Fruit fly (Drosophila melanogaster) whole organism, embryonic: ENCODE data around the gene Gr93a.

Source experiments
- Abd-B ChIP-seq: fragments of 200-800 bp; sonication (Bioruptor generic); optimal IDR thresholded peaks from 2 replicates; lab custom pipeline; 2018; ENCODE audit warnings: missing biosample characterization, mild to moderate bottlenecking, missing genetic modification characterization, moderate library complexity
- Atf6 ChIP-seq: fragments of 200-800 bp; sonication (Bioruptor generic); IDR thresholded peaks from 2 replicates; pipeline ENCODE4 v1.3.6; 2022; ENCODE audit warnings: missing biosample characterization, missing genetic modification characterization
- Blimp-1 ChIP-seq: fragments of 200-800 bp; sonication (Bioruptor generic); optimal IDR thresholded peaks from 3 replicates; lab custom pipeline; 2018; ENCODE audit warnings: missing biosample characterization, missing genetic modification characterization, mild to moderate bottlenecking, moderate library complexity, missing genetic modification reagents
- CG10431 ChIP-seq: fragments of 200-800 bp; sonication (Bioruptor generic); optimal IDR thresholded peaks from 3 replicates; lab custom pipeline; 2018; ENCODE audit warnings: missing biosample characterization, mild to moderate bottlenecking, missing genetic modification characterization
- CG11085 ChIP-seq: fragments of 200-800 bp; sonication (Bioruptor generic); IDR thresholded peaks from 2 replicates; pipeline ENCODE4 v1.3.6; 2022; ENCODE audit warnings: missing biosample characterization, missing genetic modification characterization
- CG12071 ChIP-seq: fragments of 200-800 bp; sonication (Bioruptor generic); optimal IDR thresholded peaks from 3 replicates; lab custom pipeline; 2018; ENCODE audit warnings: missing biosample characterization, mild to moderate bottlenecking, missing genetic modification characterization
- CG12155 ChIP-seq: fragments of 200-800 bp; sonication (Bioruptor generic); optimal IDR thresholded peaks from 3 replicates; lab custom pipeline; 2016; ENCODE audit warnings: missing biosample characterization, missing genetic modification characterization
- CG13296 ChIP-seq: fragments of 200-800 bp; sonication (Bioruptor generic); optimal IDR thresholded peaks from 3 replicates; lab custom pipeline; 2018; ENCODE audit warnings: missing biosample characterization, mild to moderate bottlenecking, missing genetic modification characterization
- CG14965 ChIP-seq: fragments of 200-800 bp; sonication (Bioruptor generic); optimal IDR thresholded peaks from 2 replicates; lab custom pipeline; 2016; ENCODE audit warnings: missing biosample characterization, missing genetic modification characterization, borderline replicate concordance
- CG16863 ChIP-seq: fragments of 200-800 bp; sonication (Bioruptor generic); optimal IDR thresholded peaks from 3 replicates; lab custom pipeline; 2016; ENCODE audit warnings: missing biosample characterization, missing genetic modification characterization
- CG17612 ChIP-seq: fragments of 200-800 bp; sonication (Bioruptor generic); IDR thresholded peaks from 2 replicates; pipeline ENCODE4 v1.3.6; 2022; ENCODE audit warnings: missing biosample characterization, missing genetic modification characterization
- CG30020 ChIP-seq: fragments of 200-800 bp; optimal IDR thresholded peaks from 2 replicates; lab custom pipeline; 2019; ENCODE audit warnings: missing biosample characterization, mild to moderate bottlenecking, missing genetic modification characterization, moderate library complexity
- CG43689 ChIP-seq: fragments of 200-800 bp; sonication (Bioruptor generic); IDR thresholded peaks from 2 replicates; pipeline ENCODE4 v1.3.6; 2022; ENCODE audit warnings: missing biosample characterization, missing genetic modification characterization
- CG7928 ChIP-seq: fragments of 200-800 bp; sonication (Bioruptor generic); optimal IDR thresholded peaks from 2 replicates; lab custom pipeline; 2017; ENCODE audit warnings: missing biosample characterization, mild to moderate bottlenecking, missing genetic modification characterization
- CG8924 ChIP-seq: fragments of 200-800 bp; optimal IDR thresholded peaks from 3 replicates; lab custom pipeline; 2019; ENCODE audit warnings: missing biosample characterization, mild to moderate bottlenecking, missing genetic modification characterization, moderate library complexity
- D19A ChIP-seq: fragments of 200-800 bp; optimal IDR thresholded peaks from 3 replicates; lab custom pipeline; 2019; ENCODE audit warnings: missing biosample characterization, mild to moderate bottlenecking, missing genetic modification characterization, moderate library complexity
- Deaf1 ChIP-seq: fragments of 200-800 bp; optimal IDR thresholded peaks from 3 replicates; lab custom pipeline; 2019; ENCODE audit warnings: missing biosample characterization, mild to moderate bottlenecking, missing genetic modification characterization, moderate library complexity
- E2f1 ChIP-seq: fragments of 200-800 bp; sonication (Bioruptor generic); IDR thresholded peaks from 2 replicates; pipeline ENCODE4 v1.3.6; 2022; ENCODE audit warnings: missing biosample characterization, missing genetic modification characterization
- Elba2 ChIP-seq: fragments of 200-800 bp; sonication (Bioruptor generic); optimal IDR thresholded peaks from 3 replicates; lab custom pipeline; 2016; ENCODE audit warnings: missing biosample characterization, missing genetic modification characterization
- GATAe ChIP-seq: fragments of 200-800 bp; sonication (Bioruptor generic); conservative IDR thresholded peaks from 2 replicates; pipeline ENCODE4 v1.3.6; 2022; ENCODE audit warnings: missing biosample characterization, missing genetic modification characterization
- Hr51 ChIP-seq, 2 experiments: fragments of 200-800 bp; sonication (Bioruptor generic); optimal IDR thresholded peaks; 2 replicates in 1 of 2; 3 replicates in 1 of 2; lab custom pipeline; 2016 to 2018; ENCODE audit warnings: missing biosample characterization in 2 of 2, missing genetic modification characterization in 2 of 2, mild to moderate bottlenecking in 1 of 2, moderate library complexity in 1 of 2
- Hr78 ChIP-seq, 2 experiments: fragments of 200-800 bp in 1 of 2; fragments of >200 bp in 1 of 2; sonication (Bioruptor generic) in 1 of 2; optimal IDR thresholded peaks; 2 replicates each; lab custom pipeline; 2017 to 2019; ENCODE audit warnings: missing biosample characterization in 2 of 2, missing genetic modification characterization in 2 of 2, mild to moderate bottlenecking in 1 of 2, moderate library complexity in 1 of 2
- MESR4 ChIP-seq: fragments of 200-800 bp; sonication (Bioruptor generic); optimal IDR thresholded peaks from 2 replicates; lab custom pipeline; 2018; ENCODE audit warnings: missing biosample characterization, mild to moderate bottlenecking, missing genetic modification characterization, moderate library complexity
- Opbp ChIP-seq: fragments of 200-800 bp; sonication (Bioruptor generic); IDR thresholded peaks from 3 replicates; pipeline ENCODE4 v1.3.6; 2022; ENCODE audit warnings: missing biosample characterization, missing genetic modification characterization; ENCODE audit not compliant: partially characterized antibody
- Vsx1 ChIP-seq: fragments of 200-800 bp; sonication (Bioruptor generic); optimal IDR thresholded peaks from 2 replicates; lab custom pipeline; 2017; ENCODE audit warnings: missing biosample characterization, mild to moderate bottlenecking, missing genetic modification characterization, missing genetic modification reagents
- ac ChIP-seq: fragments of 200-800 bp; sonication (Bioruptor generic); optimal IDR thresholded peaks from 3 replicates; lab custom pipeline; 2017; ENCODE audit warnings: missing biosample characterization, mild to moderate bottlenecking, missing genetic modification characterization
- al ChIP-seq: fragments of 200-800 bp; sonication (Bioruptor generic); IDR thresholded peaks from 2 replicates; pipeline ENCODE4 v1.3.6; 2022; ENCODE audit warnings: missing biosample characterization, missing genetic modification characterization
- ara ChIP-seq: fragments of 200-800 bp; sonication (Bioruptor generic); IDR thresholded peaks from 2 replicates; pipeline ENCODE4 v1.3.6; 2022; ENCODE audit warnings: missing biosample characterization, missing genetic modification characterization
- ato ChIP-seq: fragments of 200-800 bp; sonication (Bioruptor generic); IDR thresholded peaks from 2 replicates; pipeline ENCODE4 v1.3.6; 2022; ENCODE audit warnings: missing biosample characterization, missing genetic modification characterization; ENCODE audit not compliant: partially characterized antibody
- az2 ChIP-seq: fragments of 200-800 bp; sonication (Bioruptor generic); optimal IDR thresholded peaks from 3 replicates; lab custom pipeline; 2016; ENCODE audit warnings: missing biosample characterization, missing genetic modification characterization
- bsh ChIP-seq, 2 experiments: fragments of 200-800 bp; sonication (Bioruptor generic); optimal IDR thresholded peaks; 2 replicates each; lab custom pipeline; 2017 to 2018; ENCODE audit warnings: mild to moderate bottlenecking in 2 of 2, missing biosample characterization in 2 of 2, missing genetic modification characterization in 2 of 2, moderate library complexity in 1 of 2
- chm ChIP-seq: fragments of 200-800 bp; sonication (Bioruptor generic); IDR thresholded peaks from 2 replicates; pipeline ENCODE4 v1.3.6; 2022; ENCODE audit warnings: missing biosample characterization, missing genetic modification characterization
- ci ChIP-seq: fragments of 200-800 bp; sonication (Bioruptor generic); IDR thresholded peaks from 3 replicates; pipeline ENCODE4 v1.3.6; 2022; ENCODE audit warnings: missing biosample characterization, missing genetic modification characterization
- danr ChIP-seq: fragments of 200-800 bp; sonication (Bioruptor generic); IDR thresholded peaks from 2 replicates; pipeline ENCODE4 v1.3.6; 2022; ENCODE audit warnings: missing biosample characterization, missing genetic modification characterization
- dm ChIP-seq: fragments of 200-800 bp; sonication (Bioruptor generic); optimal IDR thresholded peaks from 3 replicates; lab custom pipeline; 2016; ENCODE audit warnings: missing biosample characterization, missing genetic modification characterization
- dpn ChIP-seq, 2 experiments: fragments of 200-800 bp; sonication (Bioruptor generic); optimal IDR thresholded peaks; 3 replicates each; lab custom pipeline; 2016; ENCODE audit warnings: missing biosample characterization in 2 of 2, missing genetic modification characterization in 2 of 2
- eve ChIP-seq, 2 experiments: fragments of >200 bp; optimal IDR thresholded peaks; 2 replicates each; lab custom pipeline; 2017; ENCODE audit warnings: missing biosample characterization in 2 of 2, missing genetic modification characterization in 2 of 2
- grau ChIP-seq: fragments of 200-800 bp; optimal IDR thresholded peaks from 3 replicates; lab custom pipeline; 2019; ENCODE audit warnings: missing biosample characterization, mild to moderate bottlenecking, missing genetic modification characterization, moderate library complexity
- gsb-n ChIP-seq: fragments of 200-800 bp; sonication (Bioruptor generic); optimal IDR thresholded peaks from 3 replicates; lab custom pipeline; 2018; ENCODE audit warnings: missing biosample characterization, mild to moderate bottlenecking, missing genetic modification characterization
- insv ChIP-seq, 2 experiments: fragments of 200-800 bp; sonication (Bioruptor generic); optimal IDR thresholded peaks; 3 replicates each; lab custom pipeline; 2016 to 2018; ENCODE audit warnings: missing biosample characterization in 2 of 2, missing genetic modification characterization in 2 of 2
- klu ChIP-seq: fragments of 200-800 bp; sonication (Bioruptor generic); IDR thresholded peaks from 2 replicates; pipeline ENCODE4 v1.3.6; 2022; ENCODE audit warnings: missing biosample characterization, missing genetic modification characterization
- pfk ChIP-seq: fragments of 200-800 bp; sonication (Bioruptor generic); optimal IDR thresholded peaks from 2 replicates; lab custom pipeline; 2018; ENCODE audit warnings: missing biosample characterization, mild to moderate bottlenecking, missing genetic modification characterization, moderate library complexity
- pros ChIP-seq: fragments of 200-800 bp; sonication (Bioruptor generic); optimal IDR thresholded peaks from 3 replicates; lab custom pipeline; 2019; ENCODE audit warnings: missing biosample characterization, mild to moderate bottlenecking, missing genetic modification characterization, moderate library complexity
- psq ChIP-seq: fragments of 200-800 bp; sonication (Bioruptor generic); optimal IDR thresholded peaks from 2 replicates; lab custom pipeline; 2017; ENCODE audit warnings: missing biosample characterization, missing genetic modification characterization
- sens ChIP-seq: fragments of 200-800 bp; sonication (Bioruptor generic); peaks from one replicate; lab custom pipeline; 2016; ENCODE audit warnings: missing biosample characterization, missing genetic modification characterization
- sqz ChIP-seq: fragments of 200-800 bp; sonication (Bioruptor generic); optimal IDR thresholded peaks from 3 replicates; lab custom pipeline; 2018; ENCODE audit warnings: missing biosample characterization, mild to moderate bottlenecking, missing genetic modification characterization
- ssp ChIP-seq: fragments of 200-800 bp; sonication (Bioruptor generic); IDR thresholded peaks from 2 replicates; pipeline ENCODE4 v1.3.6; 2022; ENCODE audit warnings: missing biosample characterization, missing genetic modification characterization
- unc-4 ChIP-seq: fragments of 200-800 bp; sonication (Bioruptor generic); IDR thresholded peaks from 2 replicates; pipeline ENCODE4 v1.3.6; 2022; ENCODE audit warnings: missing biosample characterization, missing genetic modification characterization; ENCODE audit not compliant: partially characterized antibody
- zfh1 ChIP-seq: fragments of 200-800 bp; sonication (Bioruptor generic); IDR thresholded peaks from 3 replicates; pipeline ENCODE4 v1.3.6; 2022; ENCODE audit warnings: missing biosample characterization, missing genetic modification characterization
- zfh2 ChIP-seq: fragments of 200-800 bp; sonication (Bioruptor generic); optimal IDR thresholded peaks from 2 replicates; lab custom pipeline; 2016; ENCODE audit warnings: missing biosample characterization, missing genetic modification characterization

The Gr93a gene

DNA sequence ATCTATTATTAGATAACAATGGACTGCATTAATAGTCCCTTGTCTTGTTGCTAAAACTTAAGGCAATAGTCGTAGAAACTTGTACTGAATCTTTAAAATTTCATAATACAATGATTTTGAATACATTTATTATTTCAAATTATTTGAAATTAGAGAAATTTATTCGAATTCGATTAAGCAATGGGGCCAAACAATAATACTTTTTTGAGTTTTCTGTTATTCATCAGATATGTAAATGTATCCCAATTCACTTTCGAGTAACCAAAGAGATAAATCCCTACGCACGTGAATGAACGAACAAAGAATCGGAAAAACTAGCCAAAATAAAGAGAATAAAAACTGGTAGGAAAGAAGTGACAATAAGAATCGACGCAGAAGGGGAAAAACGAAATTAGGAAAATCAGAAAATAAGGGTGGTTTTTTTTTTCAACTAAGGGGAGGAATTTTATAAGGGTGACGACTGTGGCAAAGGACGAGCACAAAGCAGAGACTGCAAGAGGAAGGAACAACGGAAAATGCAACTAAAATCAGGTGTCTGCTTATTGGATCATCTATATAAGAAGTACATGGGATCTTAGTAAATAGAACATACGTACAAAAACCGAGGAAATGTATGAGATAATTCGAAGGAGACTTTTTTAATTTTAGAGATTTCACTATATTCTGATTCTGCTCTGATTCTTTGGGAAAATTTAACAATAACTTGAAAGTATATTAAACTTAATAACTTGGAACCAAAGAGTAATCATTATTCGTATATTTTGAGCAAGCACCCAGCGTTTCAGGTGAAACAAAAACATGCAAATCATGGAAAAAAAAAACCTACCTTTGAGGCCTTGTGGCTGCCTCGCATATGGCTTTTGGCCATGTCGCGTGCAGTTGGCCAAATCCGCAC is 22.5 kb downstream of the Gr93a start:
- no peak for TF ChIP-seq gsb-n (tag; lab: Kevin White, UChicago)
- TF ChIP-seq eve (GFP tag; optimal IDR thresholded peaks at IDR 0.05; lab: Kevin White, UChicago), result no peak
- TF ChIP-seq klu (GFP tag; lab: Robert Waterston, UW), result no peak
- TF ChIP-seq grau, result peak; percentile 21
- peak; percentile 76 for TF ChIP-seq Elba2 (GFP tag; lab: Kevin White, UChicago)
- no peak for TF ChIP-seq E2f1 (GFP tag; lab: Robert Waterston, UW)
- no peak for TF ChIP-seq dpn (GFP tag; optimal IDR thresholded peaks at IDR 0.05; lab: Kevin White, UChicago)
- peak; percentile 1 for TF ChIP-seq Blimp-1 (GFP tag; lab: Kevin White, UChicago)
- no peak for TF ChIP-seq az2 (GFP tag; lab: Kevin White, UChicago)
- peak in 1 of 2 experiments; percentile 51 for TF ChIP-seq insv (GFP tag; optimal IDR thresholded peaks at IDR 0.05; lab: Kevin White, UChicago)
- TF ChIP-seq CG43689 (GFP tag; lab: Robert Waterston, UW), result no peak
- TF ChIP-seq CG13296 (GFP tag; lab: Kevin White, UChicago), result no peak
- TF ChIP-seq Hr51 (GFP tag; optimal IDR thresholded peaks at IDR 0.05; lab: Kevin White, UChicago), result peak in 1 of 2 experiments; percentile 28
- peak; percentile 73 for TF ChIP-seq D19A
- no peak for TF ChIP-seq CG12071 (GFP tag; lab: Kevin White, UChicago)
- TF ChIP-seq CG14965 (GFP tag; lab: Kevin White, UChicago), result no peak
- no peak for TF ChIP-seq Abd-B
- no peak for TF ChIP-seq ssp (GFP tag; lab: Robert Waterston, UW)
- peak; percentile 27 for TF ChIP-seq chm (GFP tag; lab: Robert Waterston, UW)
- TF ChIP-seq Deaf1, result no peak
- TF ChIP-seq sens (GFP tag; lab: Kevin White, UChicago), result peak; percentile 75
- no peak for TF ChIP-seq al (GFP tag; lab: Robert Waterston, UW)
- no peak for TF ChIP-seq bsh (GFP tag; optimal IDR thresholded peaks at IDR 0.05; lab: Kevin White, UChicago)
- TF ChIP-seq CG8924, result peak; percentile 2
- peak; percentile 54 for TF ChIP-seq sqz (GFP tag; lab: Kevin White, UChicago)
- TF ChIP-seq pros, result peak; percentile 88
- TF ChIP-seq CG10431, result peak; percentile 19
- TF ChIP-seq CG7928 (GFP tag; lab: Kevin White, UChicago), result no peak
- peak; percentile 79 for TF ChIP-seq psq

DNA sequence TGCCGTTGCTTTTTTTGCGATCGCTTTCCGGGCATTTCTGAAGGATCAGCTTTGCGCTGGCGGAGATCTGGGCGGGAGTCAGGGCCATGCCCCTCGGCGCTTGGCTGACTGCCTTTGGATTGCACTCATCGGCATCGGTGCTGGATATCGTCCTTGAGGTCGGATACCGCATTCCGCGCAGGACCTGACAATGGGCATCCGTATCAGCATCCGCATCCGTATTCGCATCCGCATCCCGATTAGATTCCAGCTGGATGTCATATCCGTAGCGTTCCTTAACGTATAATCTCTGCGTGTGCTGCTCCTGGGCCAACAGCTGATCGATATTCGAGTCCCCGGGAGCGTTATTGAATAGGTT is 23.1 kb downstream of the Gr93a start:
- TF ChIP-seq ac (GFP tag; lab: Kevin White, UChicago) (peak; percentile 13), MESR4 (GFP tag; lab: Kevin White, UChicago) (no peak), Vsx1 (GFP tag; lab: Kevin White, UChicago) (no peak), CG12155 (GFP tag; lab: Kevin White, UChicago) (no peak), CG30020 (tag; lab: Kevin White, UChicago) (no peak), zfh1 (GFP tag; lab: Robert Waterston, UW) (no peak), dm (GFP tag; lab: Kevin White, UChicago) (no peak), Opbp (peak; percentile 33; the same call in 1 of the 3 replicates), danr (GFP tag; lab: Robert Waterston, UW) (no peak), CG17612 (GFP tag; lab: Robert Waterston, UW) (no peak), CG11085 (GFP tag; lab: Robert Waterston, UW) (no peak), Hr78 (GFP tag; optimal IDR thresholded peaks at IDR 0.05; lab: Kevin White, UChicago) (no peak), GATAe (GFP tag; lab: Robert Waterston, UW) (no peak), ato (GFP tag; lab: Robert Waterston, UW) (no peak), unc-4 (no peak), CG16863 (GFP tag; lab: Kevin White, UChicago) (no peak), ci (GFP tag; lab: Robert Waterston, UW) (peak; percentile 62; the same call in 1 of the 3 replicates), zfh2 (GFP tag; lab: Kevin White, UChicago) (no peak), gsb-n (tag; lab: Kevin White, UChicago) (no peak), pfk (GFP tag; lab: Kevin White, UChicago) (no peak), Atf6 (no peak), ara (GFP tag; lab: Robert Waterston, UW) (peak; percentile 32; the same call in 1 of the 2 replicates)
